Fruit fly (Drosophila melanogaster) whole organism, embryonic: ENCODE results near the gene ghi.

Experiments
- CG12104 ChIP-seq: fragments of 200-800 bp; sonication (Bioruptor generic); optimal IDR thresholded peaks from 3 replicates; lab custom pipeline; 2016; ENCODE audit warnings: missing biosample characterization, missing genetic modification characterization
- CG12299 ChIP-seq: fragments of 200-800 bp; sonication (Bioruptor generic); optimal IDR thresholded peaks from 2 replicates; lab custom pipeline; 2018; ENCODE audit warnings: missing biosample characterization, mild to moderate bottlenecking, missing genetic modification characterization
- CG12659 ChIP-seq: fragments of 200-800 bp; sonication (Bioruptor generic); optimal IDR thresholded peaks from 3 replicates; lab custom pipeline; 2017; ENCODE audit warnings: mild to moderate bottlenecking, missing biosample characterization, missing genetic modification reagents, missing genetic modification characterization
- CG12769 ChIP-seq: fragments of 200-800 bp; sonication (Bioruptor generic); optimal IDR thresholded peaks from 2 replicates; lab custom pipeline; 2019; ENCODE audit warnings: missing biosample characterization, mild to moderate bottlenecking, missing genetic modification characterization, moderate library complexity
- CG13624 ChIP-seq: fragments of 200-800 bp; sonication (Bioruptor generic); optimal IDR thresholded peaks from 2 replicates; lab custom pipeline; 2016; ENCODE audit warnings: missing biosample characterization, missing genetic modification characterization
- CG15011 ChIP-seq: fragments of 200-800 bp; sonication (Bioruptor generic); optimal IDR thresholded peaks from 3 replicates; lab custom pipeline; 2018; ENCODE audit warnings: missing biosample characterization, mild to moderate bottlenecking, missing genetic modification characterization
- CG15696 ChIP-seq: fragments of 200-800 bp; sonication (Bioruptor generic); optimal IDR thresholded peaks from 2 replicates; lab custom pipeline; 2019; ENCODE audit warnings: missing biosample characterization, mild to moderate bottlenecking, missing genetic modification characterization, moderate library complexity
- CG16779 ChIP-seq: fragments of 200-800 bp; sonication (Bioruptor generic); IDR thresholded peaks from 2 replicates; pipeline ENCODE4 v1.3.6; 2022; ENCODE audit warnings: missing biosample characterization, missing genetic modification characterization
- CG16813 ChIP-seq: fragments of 200-800 bp; sonication (Bioruptor generic); IDR thresholded peaks from 3 replicates; pipeline ENCODE4 v1.3.6; 2022; ENCODE audit warnings: missing biosample characterization, missing genetic modification characterization; ENCODE audit not compliant: partially characterized antibody
- CG16815 ChIP-seq: fragments of 200-800 bp; sonication (Bioruptor generic); optimal IDR thresholded peaks from 3 replicates; lab custom pipeline; 2017; ENCODE audit warnings: missing biosample characterization, mild to moderate bottlenecking, missing genetic modification characterization
- CG16863 ChIP-seq: fragments of 200-800 bp; sonication (Bioruptor generic); optimal IDR thresholded peaks from 3 replicates; lab custom pipeline; 2016; ENCODE audit warnings: missing biosample characterization, missing genetic modification characterization
- CG17359 ChIP-seq: fragments of 200-800 bp; sonication (Bioruptor generic); optimal IDR thresholded peaks from 3 replicates; lab custom pipeline; 2018; ENCODE audit warnings: missing biosample characterization, mild to moderate bottlenecking, missing genetic modification characterization, moderate library complexity
- CG17612 ChIP-seq: fragments of 200-800 bp; sonication (Bioruptor generic); IDR thresholded peaks from 2 replicates; pipeline ENCODE4 v1.3.6; 2022; ENCODE audit warnings: missing biosample characterization, missing genetic modification characterization
- CG17912 ChIP-seq: fragments of 200-800 bp; sonication (Bioruptor generic); optimal IDR thresholded peaks from 2 replicates; lab custom pipeline; 2018; ENCODE audit warnings: missing biosample characterization, mild to moderate bottlenecking, missing genetic modification characterization
- CG18011 ChIP-seq: fragments of 200-800 bp; sonication (Bioruptor generic); optimal IDR thresholded peaks from 2 replicates; lab custom pipeline; 2017; ENCODE audit warnings: missing biosample characterization, missing genetic modification characterization, mild to moderate bottlenecking, moderate library complexity, missing genotype
- CG2120 ChIP-seq: fragments of 200-800 bp; sonication (Bioruptor generic); optimal IDR thresholded peaks from 3 replicates; lab custom pipeline; 2016; ENCODE audit warnings: missing biosample characterization, missing genetic modification characterization
- CG2129 ChIP-seq: fragments of 200-800 bp; sonication (Bioruptor generic); IDR thresholded peaks from 2 replicates; pipeline ENCODE4 v1.3.6; 2022; ENCODE audit warnings: missing biosample characterization, missing genetic modification characterization; ENCODE audit not compliant: partially characterized antibody
- CG2875 ChIP-seq: fragments of 200-800 bp; sonication (Bioruptor generic); optimal IDR thresholded peaks from 2 replicates; lab custom pipeline; 2017; ENCODE audit warnings: missing biosample characterization, mild to moderate bottlenecking, missing genetic modification characterization, missing genetic modification reagents
- CG31365 ChIP-seq: fragments of 200-800 bp; sonication (Bioruptor generic); optimal IDR thresholded peaks from 2 replicates; lab custom pipeline; 2018; ENCODE audit warnings: missing biosample characterization, mild to moderate bottlenecking, missing genetic modification characterization
- CG43689 ChIP-seq: fragments of 200-800 bp; sonication (Bioruptor generic); IDR thresholded peaks from 2 replicates; pipeline ENCODE4 v1.3.6; 2022; ENCODE audit warnings: missing biosample characterization, missing genetic modification characterization
- CG6689 ChIP-seq: fragments of 200-800 bp; sonication (Bioruptor generic); IDR thresholded peaks from 2 replicates; pipeline ENCODE4 v1.3.6; 2022; ENCODE audit warnings: missing biosample characterization, missing genetic modification characterization
- CG7372 ChIP-seq: fragments of 200-800 bp; sonication (Bioruptor generic); IDR thresholded peaks from 2 replicates; pipeline ENCODE4 v1.3.6; 2022; ENCODE audit warnings: missing biosample characterization, missing genetic modification characterization
- CG8924 ChIP-seq: fragments of 200-800 bp; optimal IDR thresholded peaks from 3 replicates; lab custom pipeline; 2019; ENCODE audit warnings: missing biosample characterization, mild to moderate bottlenecking, missing genetic modification characterization, moderate library complexity
- CG9215 ChIP-seq: fragments of 200-800 bp; sonication (Bioruptor generic); IDR thresholded peaks from 2 replicates; pipeline ENCODE4 v1.3.6; 2022; ENCODE audit warnings: missing biosample characterization, missing genetic modification characterization
- CHES-1-like ChIP-seq: fragments of 200-800 bp; sonication (Bioruptor generic); optimal IDR thresholded peaks from 2 replicates; lab custom pipeline; 2016; ENCODE audit warnings: missing biosample characterization, missing genetic modification characterization
- D19B ChIP-seq: fragments of 200-800 bp; sonication (Bioruptor generic); optimal IDR thresholded peaks from 2 replicates; lab custom pipeline; 2017; ENCODE audit warnings: missing biosample characterization, mild to moderate bottlenecking, missing genetic modification characterization
- Dll ChIP-seq: fragments of 200-800 bp; sonication (Bioruptor generic); IDR thresholded peaks from 4 replicates; pipeline ENCODE4 v1.3.6; 2022; ENCODE audit warnings: missing biosample characterization, missing genetic modification characterization; ENCODE audit not compliant: partially characterized antibody
- Ets65A ChIP-seq: fragments of 200-800 bp; sonication (Bioruptor generic); peaks from one replicate; lab custom pipeline; 2016; ENCODE audit warnings: missing biosample characterization, missing genetic modification characterization
- Gug ChIP-seq: fragments of 200-800 bp; sonication (Bioruptor generic); IDR thresholded peaks from 4 replicates; pipeline ENCODE4 v1.3.6; 2022; ENCODE audit warnings: missing biosample characterization, missing genetic modification characterization
- Lim3 ChIP-seq: fragments of 200-800 bp; sonication (Bioruptor generic); IDR thresholded peaks from 2 replicates; pipeline ENCODE4 v1.3.6; 2022; ENCODE audit warnings: missing biosample characterization, missing genetic modification characterization
- MBD-R2 ChIP-seq: fragments of 200-800 bp; sonication (Bioruptor generic); IDR thresholded peaks from 2 replicates; pipeline ENCODE4 v1.3.6; 2022; ENCODE audit warnings: missing biosample characterization, missing genetic modification characterization
- MTF-1 ChIP-seq: fragments of 200-800 bp; sonication (Bioruptor generic); optimal IDR thresholded peaks from 2 replicates; lab custom pipeline; 2018; ENCODE audit warnings: missing biosample characterization, mild to moderate bottlenecking, missing genetic modification characterization, borderline replicate concordance
- Mad ChIP-seq: fragments of 200-800 bp; sonication (Bioruptor generic); optimal IDR thresholded peaks from 2 replicates; lab custom pipeline; 2016; ENCODE audit warnings: missing biosample characterization, missing genetic modification characterization
- Med ChIP-seq: fragments of 200-800 bp; sonication (Bioruptor generic); peaks from one replicate; lab custom pipeline; 2016; ENCODE audit warnings: missing biosample characterization, missing genetic modification characterization, mild to moderate bottlenecking, inconsistent platforms, moderate library complexity
- NC2α ChIP-seq: fragments of 200-800 bp; sonication (Bioruptor generic); optimal IDR thresholded peaks from 2 replicates; lab custom pipeline; 2016; ENCODE audit warnings: missing biosample characterization, missing genetic modification characterization
- Pdp1 ChIP-seq, 2 experiments: fragments of 200-800 bp; sonication (Bioruptor generic); optimal IDR thresholded peaks; 3 replicates each; lab custom pipeline; 2016; ENCODE audit warnings: missing biosample characterization in 2 of 2, missing genetic modification characterization in 2 of 2, mild to moderate bottlenecking in 1 of 2, moderate library complexity in 1 of 2
- cas ChIP-seq: fragments of 200-800 bp; sonication (Bioruptor generic); IDR thresholded peaks from 2 replicates; pipeline ENCODE4 v1.3.6; 2022; ENCODE audit warnings: missing biosample characterization, missing genetic modification characterization
- fd3F ChIP-seq: fragments of 200-800 bp; sonication (Bioruptor generic); optimal IDR thresholded peaks from 2 replicates; lab custom pipeline; 2018; ENCODE audit warnings: missing biosample characterization, mild to moderate bottlenecking, missing genetic modification characterization, moderate library complexity
- fd96Cb ChIP-seq: fragments of 200-800 bp; sonication (Bioruptor generic); optimal IDR thresholded peaks from 2 replicates; lab custom pipeline; 2018; ENCODE audit warnings: missing biosample characterization, mild to moderate bottlenecking, missing genetic modification characterization, moderate library complexity
- gce ChIP-seq: fragments of 200-800 bp; sonication (Bioruptor generic); IDR thresholded peaks from 3 replicates; pipeline ENCODE4 v1.3.6; 2022; ENCODE audit warnings: missing biosample characterization, missing genetic modification characterization
- inv ChIP-seq: fragments of 200-800 bp; sonication (Bioruptor generic); IDR thresholded peaks from 2 replicates; pipeline ENCODE4 v1.3.6; 2022; ENCODE audit warnings: missing biosample characterization, missing genetic modification characterization; ENCODE audit not compliant: partially characterized antibody
- ken ChIP-seq: fragments of 200-800 bp; sonication (Bioruptor generic); IDR thresholded peaks from 3 replicates; pipeline ENCODE4 v1.3.6; 2022; ENCODE audit warnings: missing biosample characterization, missing genetic modification characterization
- mam ChIP-seq: fragments of 200-800 bp; sonication (Bioruptor generic); optimal IDR thresholded peaks from 3 replicates; lab custom pipeline; 2016; ENCODE audit warnings: missing biosample characterization, missing genetic modification characterization
- org-1 ChIP-seq: fragments of 200-800 bp; sonication (Bioruptor generic); optimal IDR thresholded peaks from 2 replicates; lab custom pipeline; 2017; ENCODE audit warnings: missing biosample characterization, missing genetic modification characterization
- pnt ChIP-seq: fragments of 200-800 bp; sonication (Bioruptor generic); optimal IDR thresholded peaks from 3 replicates; lab custom pipeline; 2016; ENCODE audit warnings: missing biosample characterization, missing genetic modification characterization
- sens ChIP-seq: fragments of 200-800 bp; sonication (Bioruptor generic); peaks from one replicate; lab custom pipeline; 2016; ENCODE audit warnings: missing biosample characterization, missing genetic modification characterization
- so ChIP-seq: fragments of 200-800 bp; sonication (Bioruptor generic); IDR thresholded peaks from 3 replicates; pipeline ENCODE4 v1.3.6; 2022; ENCODE audit warnings: missing biosample characterization, missing genetic modification characterization
- tin ChIP-seq: fragments of 200-800 bp; sonication (Bioruptor generic); optimal IDR thresholded peaks from 3 replicates; lab custom pipeline; 2016; ENCODE audit warnings: missing biosample characterization, missing genetic modification characterization
- tup ChIP-seq: fragments of 200-800 bp; sonication (Bioruptor generic); optimal IDR thresholded peaks from 2 replicates; lab custom pipeline; 2016; ENCODE audit warnings: missing biosample characterization, mild to moderate bottlenecking, missing genetic modification characterization, moderate library complexity
- yki ChIP-seq: fragments of >200 bp; optimal IDR thresholded peaks from 3 replicates; lab custom pipeline; 2018

The ghi gene

DNA sequence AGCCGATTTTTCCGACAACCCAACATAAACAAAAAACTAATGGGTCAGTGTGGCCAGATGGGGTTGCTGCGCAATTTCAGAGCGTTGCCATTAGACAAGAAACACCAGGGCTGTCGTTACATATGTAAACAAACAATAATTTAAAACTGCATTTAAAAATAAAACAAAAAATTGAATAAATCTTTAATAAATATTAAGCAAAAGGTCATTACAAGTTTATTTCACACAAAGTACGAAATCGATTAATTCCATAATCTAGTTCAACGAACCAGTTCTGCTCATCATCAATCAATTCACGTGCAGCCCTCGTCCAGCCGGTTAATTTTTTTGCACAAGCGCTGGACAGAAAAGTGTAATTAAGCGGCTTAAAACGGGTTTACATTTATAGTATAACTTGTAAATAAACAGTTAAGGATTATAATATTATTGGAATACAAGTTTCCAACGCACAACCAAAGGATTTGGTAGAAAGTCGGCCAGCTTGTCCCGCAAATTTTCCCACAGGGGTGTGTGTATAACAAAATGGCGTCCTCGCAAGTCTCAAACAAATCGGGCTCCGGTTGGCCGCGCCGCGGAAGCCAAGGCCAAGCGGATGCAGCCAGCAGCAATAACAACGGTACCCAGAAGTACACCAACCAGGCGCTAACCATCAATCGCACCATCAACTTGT, 40.8 kb upstream of the ghi start, which contains the start of the genes CG4022 and Cpsf5 (continued):
- TF ChIP-seq CG2120 (peak; percentile 89), CG7372 (peak; percentile 84), CG18011 (peak; percentile 58), CG2875 (GFP tag; lab: Kevin White, UChicago) (peak; percentile 47), sens (peak; percentile 92), CG8924 (tag; lab: Kevin White, UChicago) (peak; percentile 90), CG12769 (tag; lab: Kevin White, UChicago) (peak; percentile 71), CG2129 (no peak), CG43689 (peak; percentile 71; the same call in 1 of the 2 replicates), ken (GFP tag; lab: Robert Waterston, UW) (peak; percentile 87), fd96Cb (tag; lab: Kevin White, UChicago) (peak; percentile 68), yki (lab: Kevin White, UChicago) (no peak), D19B (peak; percentile 45), CG31365 (tag; lab: Kevin White, UChicago) (peak; percentile 13), CG17612 (GFP tag; lab: Robert Waterston, UW) (no peak), CG16815 (GFP tag; lab: Kevin White, UChicago) (peak; percentile 70), tup (GFP tag; lab: Kevin White, UChicago) (peak; percentile 41), Pdp1 (GFP tag; optimal IDR thresholded peaks at IDR 0.05; lab: Kevin White, UChicago) (peak; percentile 70 to 79), CG6689 (GFP tag; lab: Robert Waterston, UW) (peak; percentile 79), CG13624 (GFP tag; lab: Kevin White, UChicago) (peak; percentile 60), gce (GFP tag; lab: Robert Waterston, UW) (peak; percentile 80; the same call in 1 of the 3 replicates), CG16813 (peak; percentile 48; the same call in 1 of the 3 replicates), CG15696 (tag; lab: Kevin White, UChicago) (peak; percentile 85), org-1 (GFP tag; lab: Kevin White, UChicago) (peak; percentile 45), CG15011 (GFP tag; lab: Kevin White, UChicago) (peak; percentile 29), Med (peak; percentile 92), CG12299 (peak; percentile 84), NC2α (GFP tag; lab: Kevin White, UChicago) (no peak), Mad (GFP tag; lab: Kevin White, UChicago) (peak; percentile 85), CG16779 (GFP tag; lab: Robert Waterston, UW) (no peak), Ets65A (GFP tag; lab: Kevin White, UChicago) (peak; percentile 90), CG12659 (peak; percentile 91), MTF-1 (GFP tag; lab: Kevin White, UChicago) (no peak), CHES-1-like (peak; percentile 60), Dll (GFP tag; lab: Robert Waterston, UW) (peak; percentile 50), so (GFP tag; lab: Robert Waterston, UW) (peak; percentile 85; the same call in 2 of the 3 replicates), CG17912 (peak; percentile 56), pnt (GFP tag; lab: Kevin White, UChicago) (peak; percentile 51), mam (peak; percentile 73), Gug (peak; percentile 58; the same call in 3 of the 4 replicates), Lim3 (GFP tag; lab: Robert Waterston, UW) (no peak), fd3F (GFP tag; lab: Kevin White, UChicago) (peak; percentile 87), CG16863 (peak; percentile 45), cas (GFP tag; lab: Robert Waterston, UW) (peak; percentile 74), CG9215 (GFP tag; lab: Robert Waterston, UW) (peak; percentile 82), inv (GFP tag; lab: Robert Waterston, UW) (peak; percentile 49; the same call in 1 of the 2 replicates), MBD-R2 (peak; percentile 84), CG17359 (peak; percentile 74), CG12104 (GFP tag; lab: Kevin White, UChicago) (peak; percentile 85), tin (peak; percentile 81)
